Fruit fly (Drosophila melanogaster) whole organism, prepupa: ENCODE data around the gene Axs.

Source experiments
- Blimp-1 ChIP-seq: fragments of 200-800 bp; sonication (Bioruptor generic); optimal IDR thresholded peaks from 3 replicates; lab custom pipeline; 2017; ENCODE audit warnings: missing biosample characterization, missing genetic modification characterization, mild to moderate bottlenecking, moderate library complexity, missing genetic modification reagents
- CG1621 ChIP-seq: fragments of 200-800 bp; sonication (Bioruptor generic); optimal IDR thresholded peaks from 3 replicates; lab custom pipeline; 2018; ENCODE audit warnings: missing biosample characterization, mild to moderate bottlenecking, missing genetic modification characterization
- CG16779 ChIP-seq: fragments of 200-800 bp; sonication (Bioruptor generic); optimal IDR thresholded peaks from 3 replicates; lab custom pipeline; 2017; ENCODE audit warnings: missing biosample characterization, mild to moderate bottlenecking, missing genetic modification characterization
- CG3032 ChIP-seq: fragments of 200-800 bp; optimal IDR thresholded peaks from 2 replicates; lab custom pipeline; 2019; ENCODE audit warnings: missing biosample characterization, mild to moderate bottlenecking, missing genetic modification characterization, moderate library complexity
- CG6276 ChIP-seq: fragments of 200-800 bp; sonication (Bioruptor generic); optimal IDR thresholded peaks from 2 replicates; lab custom pipeline; 2017; ENCODE audit warnings: missing biosample characterization, mild to moderate bottlenecking, missing genetic modification characterization
- CG6808 ChIP-seq: fragments of 200-800 bp; sonication (Bioruptor generic); optimal IDR thresholded peaks from 3 replicates; lab custom pipeline; 2017; ENCODE audit warnings: missing biosample characterization, missing genetic modification characterization, mild to moderate bottlenecking, moderate library complexity, missing genetic modification reagents
- Hr38 ChIP-seq: sonication (Bioruptor generic); optimal IDR thresholded peaks from 2 replicates; lab custom pipeline; 2016; ENCODE audit warnings: missing biosample characterization, missing genetic modification characterization
- OdsH ChIP-seq: fragments of 200-800 bp; sonication (Bioruptor generic); optimal IDR thresholded peaks from 3 replicates; lab custom pipeline; 2016; ENCODE audit warnings: missing biosample characterization, missing genetic modification characterization
- Smox ChIP-seq: fragments of 200-800 bp; sonication (Bioruptor generic); optimal IDR thresholded peaks from 3 replicates; lab custom pipeline; 2016; ENCODE audit warnings: missing biosample characterization, missing genetic modification characterization
- Sox102F ChIP-seq: fragments of 200-800 bp; sonication (Bioruptor generic); optimal IDR thresholded peaks from 2 replicates; lab custom pipeline; 2016; ENCODE audit warnings: missing biosample characterization, mild to moderate bottlenecking, missing genetic modification characterization
- spab ChIP-seq: fragments of 200-800 bp; sonication (Bioruptor generic); optimal IDR thresholded peaks from 2 replicates; lab custom pipeline; 2017; ENCODE audit warnings: missing biosample characterization, mild to moderate bottlenecking, missing genetic modification characterization, missing genetic modification reagents

dm6 chrX:16644535-16645131, 39.1 kb downstream of the Axs start:
- no peak for TF ChIP-seq CG6276 (GFP tag; lab: Kevin White, UChicago)
- no peak for TF ChIP-seq Sox102F (GFP tag; lab: Kevin White, UChicago)
- no peak for TF ChIP-seq Smox
- no peak for TF ChIP-seq spab (GFP tag; lab: Kevin White, UChicago)
- TF ChIP-seq Hr38 = no peak
- no peak for TF ChIP-seq OdsH
- TF ChIP-seq CG1621 (tag; lab: Kevin White, UChicago) = no peak
- no peak for TF ChIP-seq Blimp-1 (GFP tag; lab: Kevin White, UChicago)
- no peak for TF ChIP-seq CG3032 (tag; lab: Kevin White, UChicago)
- no peak for TF ChIP-seq CG16779
- no peak for TF ChIP-seq CG6808 (GFP tag; lab: Kevin White, UChicago)
